Worm (Caenorhabditis elegans) whole organism, L3 larva: ENCODE measurements around the gene T21C9.6.

ENCODE experiments used
- mdl-1 ChIP-seq: fragments of 150-350 bp; optimal IDR thresholded peaks from 2 replicates; lab custom pipeline; 2014; ENCODE audit warnings: missing biosample characterization, missing genetic modification characterization
- nhr-12 ChIP-seq: fragments of 150-350 bp; optimal IDR thresholded peaks from 2 replicates; lab custom pipeline; 2014; ENCODE audit warnings: missing biosample characterization, missing genetic modification characterization
- unc-62 ChIP-seq: fragments of 150-350 bp; sonication (generic microtip); optimal IDR thresholded peaks from 4 replicates; lab custom pipeline; 2014; ENCODE audit warnings: missing biosample characterization, missing genetic modification reagents, missing genetic modification characterization

DNA sequence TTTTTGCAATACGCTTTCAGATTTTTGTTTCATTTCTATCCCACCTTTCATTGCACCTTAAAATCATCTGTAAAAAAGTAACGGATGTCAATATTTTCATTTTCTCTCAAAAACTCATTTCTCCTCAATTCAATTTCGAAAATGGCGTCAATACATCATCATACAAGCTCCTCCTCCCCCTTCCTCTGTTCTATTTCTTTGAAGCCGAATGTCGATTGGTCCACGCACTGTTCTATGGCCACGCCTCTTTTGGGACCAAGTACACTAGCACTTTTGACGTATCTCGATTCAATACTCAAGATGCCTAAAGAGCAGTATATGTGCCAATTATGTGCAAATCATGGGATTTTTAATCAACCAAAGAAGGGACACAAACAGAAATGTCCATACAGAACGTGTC lies 51.1 kb downstream of the T21C9.6 start, which contains the start of gene mab-23:
- no peak for TF ChIP-seq mdl-1 (tag; lab: Kevin White, UChicago)
- TF ChIP-seq unc-62 (GFP tag; lab: Kevin White, UChicago) = no peak
- TF ChIP-seq nhr-12 (tag; lab: Kevin White, UChicago) = no peak
